Fruit fly (Drosophila melanogaster) whole organism, pupa: ENCODE results near the gene mRpL38.

ENCODE experiments used
- CG12605 ChIP-seq: fragments of 200-800 bp; sonication (Bioruptor generic); IDR thresholded peaks from 2 replicates; pipeline ENCODE4 v1.3.6; 2022; ENCODE audit warnings: missing biosample characterization, missing genetic modification characterization
- CG13204 ChIP-seq: fragments of 200-800 bp; sonication (Bioruptor generic); optimal IDR thresholded peaks from 2 replicates; lab custom pipeline; 2018; ENCODE audit warnings: missing biosample characterization, mild to moderate bottlenecking, missing genetic modification characterization, moderate library complexity
- CG14655 ChIP-seq: fragments of 200-800 bp; sonication (Bioruptor generic); optimal IDR thresholded peaks from 3 replicates; lab custom pipeline; 2017; ENCODE audit warnings: mild to moderate bottlenecking, missing biosample characterization, missing genetic modification reagents, missing genetic modification characterization
- CG15710 ChIP-seq: fragments of 200-800 bp; sonication (Bioruptor generic); optimal IDR thresholded peaks from 2 replicates; lab custom pipeline; 2018; ENCODE audit warnings: missing biosample characterization, mild to moderate bottlenecking, missing genetic modification characterization, moderate library complexity
- CG32121 ChIP-seq: fragments of 200-800 bp; sonication (Bioruptor generic); IDR thresholded peaks from 2 replicates; pipeline ENCODE4 v1.3.6; 2022; ENCODE audit warnings: missing biosample characterization, missing genetic modification characterization
- CG34367 ChIP-seq: fragments of 200-800 bp; sonication (Bioruptor generic); optimal IDR thresholded peaks from 2 replicates; lab custom pipeline; 2018; ENCODE audit warnings: missing biosample characterization, mild to moderate bottlenecking, missing genetic modification characterization
- CG8159 ChIP-seq: fragments of 200-800 bp; sonication (Bioruptor generic); optimal IDR thresholded peaks from 3 replicates; lab custom pipeline; 2018; ENCODE audit warnings: missing biosample characterization, mild to moderate bottlenecking, missing genetic modification characterization, moderate library complexity
- CG9948 ChIP-seq: fragments of 200-800 bp; sonication (Bioruptor generic); optimal IDR thresholded peaks from 2 replicates; lab custom pipeline; 2018; ENCODE audit warnings: missing biosample characterization, mild to moderate bottlenecking, missing genetic modification characterization, moderate library complexity
- EcR ChIP-seq: fragments of 200-800 bp; sonication (Bioruptor generic); optimal IDR thresholded peaks from 3 replicates; lab custom pipeline; 2019; ENCODE audit warnings: missing biosample characterization, missing genetic modification characterization, mild to moderate bottlenecking, moderate library complexity, missing genetic modification reagents
- Pif1A ChIP-seq: fragments of 200-800 bp; sonication (Bioruptor generic); optimal IDR thresholded peaks from 3 replicates; lab custom pipeline; 2016; ENCODE audit warnings: missing biosample characterization, missing genetic modification characterization
- Pif1B ChIP-seq: fragments of 200-800 bp; sonication (Bioruptor generic); optimal IDR thresholded peaks from 3 replicates; lab custom pipeline; 2016; ENCODE audit warnings: missing biosample characterization, missing genetic modification characterization
- fd96Ca ChIP-seq: fragments of 200-800 bp; sonication (Bioruptor generic); IDR thresholded peaks from 3 replicates; pipeline ENCODE4 v1.3.6; 2022; ENCODE audit warnings: missing biosample characterization, missing genetic modification characterization
- gl ChIP-seq: fragments of 200-800 bp; sonication (Bioruptor generic); optimal IDR thresholded peaks from 2 replicates; lab custom pipeline; 2018; ENCODE audit warnings: missing biosample characterization, mild to moderate bottlenecking, missing genetic modification characterization

DNA sequence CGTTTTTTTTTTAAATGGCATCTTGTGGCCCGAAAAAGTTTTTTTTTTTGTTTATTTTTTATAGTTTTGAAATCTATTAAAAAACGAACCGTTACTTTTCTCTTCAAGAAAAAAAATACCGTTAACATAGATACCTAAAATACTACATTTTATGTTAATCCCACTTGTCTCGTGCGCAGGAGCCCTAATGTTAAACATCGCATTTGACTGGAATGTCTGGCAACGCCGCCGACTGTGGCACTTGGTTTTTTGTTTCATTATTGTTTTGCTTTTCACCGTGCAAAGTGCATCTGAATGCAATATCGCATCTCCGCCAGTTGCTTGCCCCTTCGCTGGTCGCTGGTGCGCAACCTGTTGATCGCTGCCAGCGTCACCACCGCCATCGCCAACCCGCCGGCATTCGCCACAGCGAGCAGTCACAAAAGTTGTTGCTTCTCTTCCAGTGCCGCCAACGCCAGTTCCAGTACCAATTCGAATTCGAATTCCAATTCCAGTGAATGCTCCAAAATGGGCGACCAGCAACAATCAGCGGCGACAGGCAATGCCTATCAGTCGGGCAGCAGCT, 26.0 kb upstream of the mRpL38 start, which contains the start of gene CG11590:
- TF ChIP-seq CG12605 (GFP tag; lab: Robert Waterston, UW) (peak; percentile 55; the same call in 1 of the 2 replicates), Pif1B (GFP tag; lab: Kevin White, UChicago) (no peak), CG15710 (no peak), EcR (GFP tag; lab: Kevin White, UChicago) (no peak), CG32121 (no peak), Pif1A (GFP tag; lab: Kevin White, UChicago) (no peak), gl (tag; lab: Kevin White, UChicago) (no peak), CG34367 (tag; lab: Kevin White, UChicago) (no peak), CG14655 (no peak), fd96Ca (GFP tag; lab: Robert Waterston, UW) (0 out of 3 replicates have a peak, but pooled peaks have one; percentile 23), CG13204 (GFP tag; lab: Kevin White, UChicago) (no peak), CG9948 (no peak), CG8159 (tag; lab: Kevin White, UChicago) (no peak)
